Worm (Caenorhabditis elegans) whole organism, L1 larva: ENCODE measurements around the gene wdr-83.

Experiments
- C04F5.9 ChIP-seq: sonication (generic microtip); optimal IDR thresholded peaks from 2 replicates; lab custom pipeline; 2016; ENCODE audit warnings: missing genetic modification characterization, missing compliant biosample characterization
- C34B4.2 ChIP-seq: sonication (generic microtip); optimal IDR thresholded peaks from 2 replicates; lab custom pipeline; 2017; ENCODE audit warnings: mild to moderate bottlenecking, missing genetic modification characterization, missing compliant biosample characterization
- F16B12.6 ChIP-seq: fragments of 150-350 bp; optimal IDR thresholded peaks from 2 replicates; lab custom pipeline; 2014; ENCODE audit warnings: missing biosample characterization, missing genetic modification characterization
- aha-1 ChIP-seq: fragments of 150-350 bp; optimal IDR thresholded peaks from 2 replicates; lab custom pipeline; 2014; ENCODE audit warnings: missing biosample characterization, missing genetic modification characterization
- aly-2 ChIP-seq: fragments of 150-350 bp; optimal IDR thresholded peaks from 2 replicates; lab custom pipeline; 2014; ENCODE audit warnings: missing biosample characterization, missing genetic modification characterization
- blmp-1 ChIP-seq: fragments of 150-350 bp; optimal IDR thresholded peaks from 2 replicates; lab custom pipeline; 2014; ENCODE audit warnings: missing biosample characterization, missing genetic modification characterization
- ceh-63 ChIP-seq: fragments of 200-800 bp; sonication (Bioruptor generic); optimal IDR thresholded peaks from 2 replicates; lab custom pipeline; 2018; ENCODE audit warnings: mild to moderate bottlenecking, missing genetic modification characterization, missing compliant biosample characterization
- ceh-8 ChIP-seq: fragments of 200-800 bp; sonication (Bioruptor generic); optimal IDR thresholded peaks from 2 replicates; lab custom pipeline; 2018; ENCODE audit warnings: mild to moderate bottlenecking, missing genetic modification characterization, moderate library complexity, missing compliant biosample characterization
- ceh-88 ChIP-seq: fragments of 200-800 bp; sonication (Bioruptor generic); IDR thresholded peaks from 2 replicates; pipeline ENCODE4 v1.3.6; 2022; ENCODE audit warnings: missing genetic modification characterization, missing compliant biosample characterization
- ces-1 ChIP-seq: fragments of 150-350 bp; optimal IDR thresholded peaks from 2 replicates; lab custom pipeline; 2014; ENCODE audit warnings: missing biosample characterization, missing genetic modification reagents, missing genetic modification characterization
- dsc-1 ChIP-seq: sonication (generic microtip); optimal IDR thresholded peaks from 2 replicates; lab custom pipeline; 2016; ENCODE audit warnings: mild to moderate bottlenecking, missing genetic modification characterization, missing compliant biosample characterization
- efl-1 ChIP-seq, 4 experiments: fragments of 150-350 bp; optimal IDR thresholded peaks in 3 of 4; peaks in 1 of 4; 1 replicate in 1 of 4; 2 replicates in 3 of 4; lab custom pipeline; 2014; ENCODE audit warnings: missing biosample characterization in 2 of 4, missing genetic modification characterization in 2 of 4, missing genetic modification reagents in 2 of 4
- efl-3 ChIP-seq: fragments of 200-800 bp; sonication (Bioruptor generic); optimal IDR thresholded peaks from 2 replicates; lab custom pipeline; 2018; ENCODE audit warnings: mild to moderate bottlenecking, missing genetic modification characterization, missing compliant biosample characterization
- elt-3 ChIP-seq, 6 experiments: fragments of 150-350 bp in 1 of 6; sonication (generic microtip); optimal IDR thresholded peaks; 2 replicates each; lab custom pipeline; 2017 to 2018; ENCODE audit warnings: missing biosample characterization in 6 of 6, missing genetic modification characterization in 6 of 6, inconsistent platforms in 1 of 6
- ets-5 ChIP-seq: fragments of 200-800 bp; sonication (Bioruptor generic); IDR thresholded peaks from 2 replicates; pipeline ENCODE4 v1.3.6; 2022; ENCODE audit warnings: missing genetic modification characterization, missing compliant biosample characterization
- fkh-10 ChIP-seq: sonication (generic microtip); optimal IDR thresholded peaks from 2 replicates; lab custom pipeline; 2017; ENCODE audit warnings: missing biosample characterization, missing genetic modification reagents, missing genetic modification characterization
- fkh-8 ChIP-seq: sonication (generic microtip); optimal IDR thresholded peaks from 2 replicates; lab custom pipeline; 2016; ENCODE audit warnings: mild to moderate bottlenecking, missing genetic modification characterization, missing compliant biosample characterization
- fos-1 ChIP-seq: fragments of 150-350 bp; optimal IDR thresholded peaks from 2 replicates; lab custom pipeline; 2014; ENCODE audit warnings: missing biosample characterization, missing genetic modification characterization
- hlh-17 ChIP-seq: fragments of 200-800 bp; sonication (Bioruptor generic); optimal IDR thresholded peaks from 2 replicates; lab custom pipeline; 2018; ENCODE audit warnings: missing genetic modification characterization, mild to moderate bottlenecking, missing compliant biosample characterization, moderate library complexity, borderline replicate concordance
- hlh-4 ChIP-seq: sonication (generic microtip); optimal IDR thresholded peaks from 2 replicates; lab custom pipeline; 2016; ENCODE audit warnings: mild to moderate bottlenecking, missing genetic modification characterization, missing compliant biosample characterization
- irx-1 ChIP-seq: sonication (generic microtip); optimal IDR thresholded peaks from 2 replicates; lab custom pipeline; 2016; ENCODE audit warnings: missing genetic modification characterization, missing compliant biosample characterization
- jun-1 ChIP-seq: fragments of 150-350 bp; optimal IDR thresholded peaks from 2 replicates; lab custom pipeline; 2014; ENCODE audit warnings: missing biosample characterization, missing genetic modification reagents, missing genetic modification characterization
- lin-14 ChIP-seq: fragments of 200-800 bp; sonication (Bioruptor generic); optimal IDR thresholded peaks from 2 replicates; lab custom pipeline; 2018; ENCODE audit warnings: mild to moderate bottlenecking, missing genetic modification characterization, moderate library complexity, missing compliant biosample characterization
- lir-3 ChIP-seq: sonication (generic microtip); optimal IDR thresholded peaks from 2 replicates; lab custom pipeline; 2016; ENCODE audit warnings: mild to moderate bottlenecking, missing genetic modification characterization, moderate library complexity, missing compliant biosample characterization; ENCODE audit not compliant: poor library complexity
- lsy-2 ChIP-seq, 2 experiments: fragments of 150-350 bp; optimal IDR thresholded peaks; 2 replicates each; lab custom pipeline; 2014; ENCODE audit warnings: missing biosample characterization in 2 of 2, missing genetic modification characterization in 2 of 2
- mef-2 ChIP-seq: fragments of 150-350 bp; optimal IDR thresholded peaks from 2 replicates; lab custom pipeline; 2014; ENCODE audit warnings: missing biosample characterization, missing genetic modification characterization
- mep-1 ChIP-seq: fragments of 150-350 bp; optimal IDR thresholded peaks from 2 replicates; lab custom pipeline; 2014; ENCODE audit warnings: missing biosample characterization, missing genetic modification characterization
- nhr-19 ChIP-seq: fragments of 200-800 bp; sonication (Bioruptor generic); conservative IDR thresholded peaks from 2 replicates; pipeline ENCODE4 v1.3.6; 2022; ENCODE audit warnings: missing genetic modification characterization, missing compliant biosample characterization
- nhr-71 ChIP-seq: sonication (generic microtip); optimal IDR thresholded peaks from 2 replicates; lab custom pipeline; 2016; ENCODE audit warnings: mild to moderate bottlenecking, missing genetic modification characterization, moderate library complexity, missing compliant biosample characterization
- nhr-77 ChIP-seq: fragments of 150-350 bp; optimal IDR thresholded peaks from 2 replicates; lab custom pipeline; 2014; ENCODE audit warnings: missing biosample characterization, missing genetic modification characterization
- nhr-84 ChIP-seq: sonication (generic microtip); optimal IDR thresholded peaks from 2 replicates; lab custom pipeline; 2017; ENCODE audit warnings: missing biosample characterization, missing genetic modification characterization
- nhr-85 ChIP-seq: sonication (generic microtip); peaks from one replicate; lab custom pipeline; 2016; ENCODE audit warnings: missing genetic modification characterization, inconsistent platforms, missing compliant biosample characterization
- nhr-90 ChIP-seq: sonication (generic microtip); optimal IDR thresholded peaks from 2 replicates; lab custom pipeline; 2016; ENCODE audit warnings: mild to moderate bottlenecking, missing genetic modification characterization, missing compliant biosample characterization; ENCODE audit not compliant: poor library complexity
- pqm-1 ChIP-seq: sonication (generic microtip); optimal IDR thresholded peaks from 3 replicates; lab custom pipeline; 2017; ENCODE audit warnings: missing biosample characterization, missing genetic modification characterization
- rnt-1 ChIP-seq: sonication (generic microtip); optimal IDR thresholded peaks from 2 replicates; lab custom pipeline; 2016; ENCODE audit warnings: mild to moderate bottlenecking, missing genetic modification characterization, moderate library complexity, missing compliant biosample characterization
- skn-1 ChIP-seq: fragments of 150-350 bp; optimal IDR thresholded peaks from 2 replicates; lab custom pipeline; 2014; ENCODE audit warnings: missing biosample characterization, missing genetic modification characterization
- snu-23 ChIP-seq: sonication (generic microtip); optimal IDR thresholded peaks from 2 replicates; lab custom pipeline; 2016; ENCODE audit warnings: missing genetic modification characterization, missing compliant biosample characterization
- sox-4 ChIP-seq: sonication (generic microtip); optimal IDR thresholded peaks from 2 replicates; lab custom pipeline; 2016; ENCODE audit warnings: missing genetic modification characterization, missing compliant biosample characterization
- swsn-7 ChIP-seq: sonication (generic microtip); optimal IDR thresholded peaks from 2 replicates; lab custom pipeline; 2016; ENCODE audit warnings: missing genetic modification characterization, missing compliant biosample characterization
- tbx-2 ChIP-seq: sonication (generic microtip); optimal IDR thresholded peaks from 2 replicates; lab custom pipeline; 2016; ENCODE audit warnings: missing genetic modification characterization, missing compliant biosample characterization
- unc-130 ChIP-seq: fragments of 150-350 bp; optimal IDR thresholded peaks from 2 replicates; lab custom pipeline; 2017; ENCODE audit warnings: missing biosample characterization, missing genetic modification characterization, inconsistent platforms
- unc-62 ChIP-seq: fragments of 150-350 bp; optimal IDR thresholded peaks from 2 replicates; lab custom pipeline; 2014; ENCODE audit warnings: missing biosample characterization, missing genetic modification reagents, missing genetic modification characterization
- unc-86 ChIP-seq: sonication (generic microtip); optimal IDR thresholded peaks from 2 replicates; lab custom pipeline; 2016; ENCODE audit warnings: missing genetic modification characterization, missing compliant biosample characterization
- unc-98 ChIP-seq: fragments of 200-800 bp; sonication (Bioruptor generic); IDR thresholded peaks from 2 replicates; pipeline ENCODE4 v1.3.6; 2022; ENCODE audit warnings: missing genetic modification characterization, missing compliant biosample characterization
- zag-1 ChIP-seq: fragments of 150-350 bp; optimal IDR thresholded peaks from 2 replicates; lab custom pipeline; 2014; ENCODE audit warnings: missing biosample characterization, missing genetic modification characterization
- ztf-11 ChIP-seq, 2 experiments: sonication (generic microtip); optimal IDR thresholded peaks; 2 replicates each; lab custom pipeline; 2016 to 2017; ENCODE audit warnings: missing genetic modification characterization in 2 of 2, missing biosample characterization in 1 of 2, missing compliant biosample characterization in 1 of 2
- ztf-4 ChIP-seq: fragments of 150-350 bp; optimal IDR thresholded peaks from 2 replicates; lab custom pipeline; 2014; ENCODE audit warnings: missing biosample characterization, missing genetic modification characterization

wdr-83 gene

DNA sequence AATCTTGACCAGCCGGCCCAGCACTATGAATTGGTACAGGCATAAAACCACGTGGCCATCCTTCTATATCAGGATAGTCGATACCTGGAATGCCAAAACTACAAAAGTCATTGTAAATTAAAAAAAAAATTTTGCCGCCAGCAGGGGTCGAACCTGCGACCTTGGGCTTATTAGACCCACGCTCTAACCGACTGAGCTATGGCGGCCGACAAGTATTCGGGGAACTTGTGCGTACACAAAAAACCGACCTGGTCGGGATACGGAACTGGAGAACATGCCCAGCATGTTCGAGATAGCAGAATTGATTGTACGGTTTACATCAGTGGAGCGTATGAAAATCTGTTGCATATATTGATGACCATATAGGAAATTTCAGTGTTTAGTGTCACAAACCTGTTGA lies 25.8 kb upstream of the wdr-83 start (continued):
- peak; percentile 23 for TF ChIP-seq nhr-77
- TF ChIP-seq pqm-1 (tag; lab: Kevin White, UChicago) = no peak
- no peak for TF ChIP-seq unc-98 (GFP tag; lab: Robert Waterston, UW)
- TF ChIP-seq efl-3 (GFP tag; lab: Kevin White, UChicago) = no peak
- peak; percentile 79 for TF ChIP-seq snu-23
- TF ChIP-seq swsn-7 (tag; lab: Kevin White, UChicago) = peak; percentile 59
- no peak for TF ChIP-seq sox-4 (tag; lab: Kevin White, UChicago)
- TF ChIP-seq aly-2 = no peak
- TF ChIP-seq lsy-2 (tag; optimal IDR thresholded peaks at IDR 0.05; lab: Kevin White, UChicago) = peak; percentile 76 to 79
- peak; percentile 54 for TF ChIP-seq tbx-2
- TF ChIP-seq ces-1 (GFP tag; lab: Kevin White, UChicago) = no peak
- no peak for TF ChIP-seq hlh-17 (GFP tag; lab: Kevin White, UChicago)
- peak; percentile 29 for TF ChIP-seq fos-1 (tag; lab: Kevin White, UChicago)
- no peak for TF ChIP-seq C34B4.2
- peak; percentile 81 for TF ChIP-seq nhr-85 (tag; lab: Kevin White, UChicago)
- TF ChIP-seq ceh-88 (GFP tag; lab: Robert Waterston, UW) = no peak
- no peak for TF ChIP-seq blmp-1 (tag; lab: Kevin White, UChicago)
- TF ChIP-seq ets-5 (GFP tag; lab: Robert Waterston, UW) = no peak
- TF ChIP-seq aha-1 (tag; lab: Kevin White, UChicago) = no peak
- TF ChIP-seq lin-14 (GFP tag; lab: Kevin White, UChicago) = peak; percentile 53
- no peak for TF ChIP-seq jun-1 (tag; lab: Kevin White, UChicago)
- TF ChIP-seq ceh-8 (GFP tag; lab: Kevin White, UChicago) = no peak
- no peak for TF ChIP-seq nhr-84 (tag; lab: Kevin White, UChicago)
- no peak for TF ChIP-seq ztf-4 (tag; lab: Kevin White, UChicago)
- no peak for TF ChIP-seq ceh-63 (GFP tag; lab: Kevin White, UChicago)
- TF ChIP-seq dsc-1 (tag; lab: Kevin White, UChicago) = peak; percentile 52
- no peak for TF ChIP-seq hlh-4 (tag; lab: Kevin White, UChicago)
- TF ChIP-seq skn-1 (tag; lab: Kevin White, UChicago) = peak; percentile 43
- TF ChIP-seq unc-130 = peak; percentile 38
- no peak for TF ChIP-seq unc-86 (tag; lab: Kevin White, UChicago)
- no peak for TF ChIP-seq fkh-10 (GFP tag; lab: Kevin White, UChicago)
- no peak for TF ChIP-seq mef-2 (tag; lab: Kevin White, UChicago)
- TF ChIP-seq irx-1 = no peak
- TF ChIP-seq nhr-71 (tag; lab: Kevin White, UChicago) = peak; percentile 74
- TF ChIP-seq rnt-1 (tag; lab: Kevin White, UChicago) = peak; percentile 85
- peak in 1 of 6 experiments; percentile 59 for TF ChIP-seq elt-3 (tag; optimal IDR thresholded peaks at IDR 0.05; lab: Kevin White, UChicago)
- peak; percentile 67 for TF ChIP-seq mep-1 (tag; lab: Kevin White, UChicago)
- TF ChIP-seq C04F5.9 (tag; lab: Kevin White, UChicago) = no peak
- TF ChIP-seq zag-1 (tag; lab: Kevin White, UChicago) = no peak
- peak; percentile 74 for TF ChIP-seq nhr-90 (tag; lab: Kevin White, UChicago)
- TF ChIP-seq F16B12.6 (tag; lab: Kevin White, UChicago) = peak; percentile 26
- TF ChIP-seq nhr-19 (GFP tag; lab: Robert Waterston, UW) = peak; percentile 76
- TF ChIP-seq lir-3 (tag; lab: Kevin White, UChicago) = peak; percentile 38

DNA sequence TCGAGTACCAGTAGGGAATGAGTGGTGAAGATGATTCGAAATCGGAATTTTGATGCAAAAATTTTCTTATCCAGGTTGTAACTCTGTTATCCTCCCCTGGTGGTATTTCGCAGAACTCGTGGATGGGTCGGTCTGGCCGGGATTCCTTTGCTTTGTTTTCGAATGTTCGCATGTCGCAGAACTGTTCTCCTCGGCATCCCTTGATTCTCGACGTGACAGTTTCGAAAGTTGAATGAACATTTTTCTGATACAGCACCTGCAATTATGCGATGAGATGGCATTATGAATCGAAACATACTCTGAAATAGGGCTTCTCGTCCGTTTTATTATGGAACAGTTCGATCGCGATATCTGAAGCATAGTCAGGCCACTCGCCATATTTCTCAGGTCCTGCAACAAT lies 24.7 kb upstream of the wdr-83 start:
- peak; percentile 7 for TF ChIP-seq nhr-77
- TF ChIP-seq ztf-11 (tag; optimal IDR thresholded peaks at IDR 0.05; lab: Kevin White, UChicago) = no peak
- no peak for TF ChIP-seq swsn-7 (tag; lab: Kevin White, UChicago)
- no peak for TF ChIP-seq hlh-17 (GFP tag; lab: Kevin White, UChicago)
- no peak for TF ChIP-seq unc-62 (GFP tag; lab: Kevin White, UChicago)
- TF ChIP-seq efl-1 (optimal IDR thresholded peaks at IDR 0.05; lab: Kevin White, UChicago) = no peak
- peak in 1 of 2 experiments; percentile 92 for TF ChIP-seq efl-1 (GFP tag; optimal IDR thresholded peaks at IDR 0.05 in 1 of 2; lab: Kevin White, UChicago)
- peak in 1 of 2 experiments; percentile 2 for TF ChIP-seq lsy-2 (tag; optimal IDR thresholded peaks at IDR 0.05; lab: Kevin White, UChicago)
- no peak for TF ChIP-seq fos-1 (tag; lab: Kevin White, UChicago)
- TF ChIP-seq nhr-85 (tag; lab: Kevin White, UChicago) = peak; percentile 47
- peak; percentile 0 for TF ChIP-seq dsc-1 (tag; lab: Kevin White, UChicago)
- no peak for TF ChIP-seq fkh-8 (tag; lab: Kevin White, UChicago)
